Fruit fly (Drosophila melanogaster) whole organism, embryonic: ENCODE data around the gene Liprin-alpha.

Experiments used
- Atf3 ChIP-seq: fragments of 200-800 bp; sonication (Bioruptor generic); optimal IDR thresholded peaks from 3 replicates; lab custom pipeline; 2016; ENCODE audit warnings: missing biosample characterization, missing genetic modification characterization
- Bteb2 ChIP-seq: fragments of 200-800 bp; sonication (Bioruptor generic); optimal IDR thresholded peaks from 2 replicates; lab custom pipeline; 2016; ENCODE audit warnings: missing biosample characterization, missing genetic modification characterization
- CG10543 ChIP-seq: fragments of 200-800 bp; sonication (Bioruptor generic); optimal IDR thresholded peaks from 3 replicates; lab custom pipeline; 2017; ENCODE audit warnings: missing biosample characterization, mild to moderate bottlenecking, missing genetic modification characterization, moderate library complexity
- CG11696 ChIP-seq: fragments of 200-800 bp; sonication (Bioruptor generic); IDR thresholded peaks from 2 replicates; pipeline ENCODE4 v1.3.6; 2022; ENCODE audit warnings: missing biosample characterization, missing genetic modification characterization
- CG12769 ChIP-seq: fragments of 200-800 bp; sonication (Bioruptor generic); optimal IDR thresholded peaks from 2 replicates; lab custom pipeline; 2019; ENCODE audit warnings: missing biosample characterization, mild to moderate bottlenecking, missing genetic modification characterization, moderate library complexity
- CG13287 ChIP-seq: fragments of 200-800 bp; sonication (Bioruptor generic); IDR thresholded peaks from 2 replicates; pipeline ENCODE4 v1.3.6; 2022; ENCODE audit warnings: missing biosample characterization, missing genetic modification characterization; ENCODE audit not compliant: partially characterized antibody
- CG14014 ChIP-seq: fragments of 200-800 bp; sonication (Bioruptor generic); IDR thresholded peaks from 2 replicates; pipeline ENCODE4 v1.3.6; 2022; ENCODE audit warnings: missing biosample characterization, missing genetic modification characterization
- CG15514 ChIP-seq: fragments of 200-800 bp; sonication (Bioruptor generic); optimal IDR thresholded peaks from 3 replicates; lab custom pipeline; 2017; ENCODE audit warnings: missing biosample characterization, missing genetic modification characterization, mild to moderate bottlenecking, moderate library complexity, missing genetic modification reagents
- CG1603 ChIP-seq: fragments of 200-800 bp; sonication (Bioruptor generic); optimal IDR thresholded peaks from 2 replicates; lab custom pipeline; 2019; ENCODE audit warnings: missing biosample characterization, mild to moderate bottlenecking, missing genetic modification characterization, moderate library complexity
- CG17912 ChIP-seq: fragments of 200-800 bp; sonication (Bioruptor generic); optimal IDR thresholded peaks from 2 replicates; lab custom pipeline; 2018; ENCODE audit warnings: missing biosample characterization, mild to moderate bottlenecking, missing genetic modification characterization
- CG30403 ChIP-seq: fragments of 200-800 bp; sonication (Bioruptor generic); optimal IDR thresholded peaks from 3 replicates; lab custom pipeline; 2016; ENCODE audit warnings: missing biosample characterization, missing genetic modification characterization
- CG5953 ChIP-seq: fragments of 200-800 bp; sonication (Bioruptor generic); IDR thresholded peaks from 2 replicates; pipeline ENCODE4 v1.3.6; 2022; ENCODE audit warnings: missing biosample characterization, missing genetic modification characterization
- CG6791 ChIP-seq: fragments of 200-800 bp; sonication (Bioruptor generic); IDR thresholded peaks from 3 replicates; pipeline ENCODE4 v1.3.6; 2022; ENCODE audit warnings: missing biosample characterization, missing genetic modification characterization; ENCODE audit not compliant: partially characterized antibody
- CG9932 ChIP-seq: fragments of 200-800 bp; sonication (Bioruptor generic); IDR thresholded peaks from 2 replicates; pipeline ENCODE4 v1.3.6; 2022; ENCODE audit warnings: missing biosample characterization, missing genetic modification characterization
- CHES-1-like ChIP-seq: fragments of 200-800 bp; sonication (Bioruptor generic); optimal IDR thresholded peaks from 2 replicates; lab custom pipeline; 2016; ENCODE audit warnings: missing biosample characterization, missing genetic modification characterization
- Dip2 ChIP-seq: fragments of 200-800 bp; sonication (Bioruptor generic); IDR thresholded peaks from 2 replicates; pipeline ENCODE4 v1.3.6; 2022; ENCODE audit warnings: missing biosample characterization, missing genetic modification characterization
- Drgx ChIP-seq: fragments of 200-800 bp; sonication (Bioruptor generic); IDR thresholded peaks from 2 replicates; pipeline ENCODE4 v1.3.6; 2022; ENCODE audit warnings: missing biosample characterization, missing genetic modification characterization
- Hr39 ChIP-seq: fragments of >200 bp; optimal IDR thresholded peaks from 2 replicates; lab custom pipeline; 2017
- Lhr ChIP-seq: fragments of 200-800 bp; sonication (Bioruptor generic); optimal IDR thresholded peaks from 3 replicates; lab custom pipeline; 2017; ENCODE audit warnings: mild to moderate bottlenecking, missing biosample characterization, missing genetic modification reagents, missing genetic modification characterization
- Neu2 ChIP-seq: fragments of 200-800 bp; sonication (Bioruptor generic); optimal IDR thresholded peaks from 3 replicates; lab custom pipeline; 2016; ENCODE audit warnings: missing biosample characterization, missing genetic modification characterization, borderline replicate concordance
- PHDP ChIP-seq: fragments of 200-800 bp; sonication (Bioruptor generic); optimal IDR thresholded peaks from 3 replicates; lab custom pipeline; 2018; ENCODE audit warnings: missing biosample characterization, mild to moderate bottlenecking, missing genetic modification characterization, moderate library complexity
- Rfx ChIP-seq: fragments of 200-800 bp; sonication (Bioruptor generic); IDR thresholded peaks from 2 replicates; pipeline ENCODE4 v1.3.6; 2022; ENCODE audit warnings: missing biosample characterization, missing genetic modification characterization
- aop ChIP-seq: fragments of 200-800 bp; sonication (Bioruptor generic); IDR thresholded peaks from 2 replicates; pipeline ENCODE4 v1.3.6; 2022; ENCODE audit warnings: missing biosample characterization, missing genetic modification characterization
- bab2 ChIP-seq: fragments of 200-800 bp; sonication (Bioruptor generic); optimal IDR thresholded peaks from 2 replicates; lab custom pipeline; 2016; ENCODE audit warnings: missing biosample characterization, missing genetic modification characterization
- btn ChIP-seq: fragments of 200-800 bp; sonication (Bioruptor generic); optimal IDR thresholded peaks from 2 replicates; lab custom pipeline; 2016; ENCODE audit warnings: missing biosample characterization, missing genetic modification characterization
- caup ChIP-seq: fragments of 200-800 bp; sonication (Bioruptor generic); optimal IDR thresholded peaks from 3 replicates; lab custom pipeline; 2017; ENCODE audit warnings: missing biosample characterization, mild to moderate bottlenecking, missing genetic modification characterization, moderate library complexity; ENCODE audit not compliant: severe bottlenecking
- ci ChIP-seq: fragments of 200-800 bp; sonication (Bioruptor generic); IDR thresholded peaks from 3 replicates; pipeline ENCODE4 v1.3.6; 2022; ENCODE audit warnings: missing biosample characterization, missing genetic modification characterization
- crol ChIP-seq: fragments of 200-800 bp; sonication (Bioruptor generic); IDR thresholded peaks from 2 replicates; pipeline ENCODE4 v1.3.6; 2022; ENCODE audit warnings: missing biosample characterization, missing genetic modification characterization
- crp ChIP-seq, 2 experiments: fragments of 200-800 bp; sonication (Bioruptor generic); optimal IDR thresholded peaks; 2 replicates in 1 of 2; 3 replicates in 1 of 2; lab custom pipeline; 2017; ENCODE audit warnings: missing biosample characterization in 2 of 2, missing genetic modification characterization in 2 of 2, mild to moderate bottlenecking in 1 of 2, moderate library complexity in 1 of 2
- dmrt11E ChIP-seq: fragments of 200-800 bp; sonication (Bioruptor generic); optimal IDR thresholded peaks from 3 replicates; lab custom pipeline; 2018; ENCODE audit warnings: missing biosample characterization, mild to moderate bottlenecking, missing genetic modification characterization, moderate library complexity
- dpn ChIP-seq, 2 experiments: fragments of 200-800 bp; sonication (Bioruptor generic); optimal IDR thresholded peaks; 3 replicates each; lab custom pipeline; 2016; ENCODE audit warnings: missing biosample characterization in 2 of 2, missing genetic modification characterization in 2 of 2
- ftz-f1 ChIP-seq: fragments of 200-800 bp; sonication (Bioruptor generic); optimal IDR thresholded peaks from 2 replicates; lab custom pipeline; 2016; ENCODE audit warnings: missing biosample characterization, missing genetic modification characterization
- lov ChIP-seq, 2 experiments: fragments of 200-800 bp in 1 of 2; fragments of >200 bp in 1 of 2; sonication (Bioruptor generic) in 1 of 2; IDR thresholded peaks in 1 of 2; optimal IDR thresholded peaks in 1 of 2; 2 replicates in 1 of 2; 3 replicates in 1 of 2; pipeline versions ENCODE4 v1.3.6 to Lab custom; 2017 to 2022; ENCODE audit warnings: missing biosample characterization in 1 of 2, missing genetic modification characterization in 1 of 2
- nerfin-2 ChIP-seq: fragments of 200-800 bp; sonication (Bioruptor generic); IDR thresholded peaks from 2 replicates; pipeline ENCODE4 v1.3.6; 2022; ENCODE audit warnings: missing biosample characterization, missing genetic modification characterization; ENCODE audit not compliant: partially characterized antibody
- odd ChIP-seq: fragments of 200-800 bp; sonication (Bioruptor generic); optimal IDR thresholded peaks from 2 replicates; lab custom pipeline; 2017; ENCODE audit warnings: missing biosample characterization, mild to moderate bottlenecking, missing genetic modification characterization
- org-1 ChIP-seq: fragments of 200-800 bp; sonication (Bioruptor generic); optimal IDR thresholded peaks from 2 replicates; lab custom pipeline; 2017; ENCODE audit warnings: missing biosample characterization, missing genetic modification characterization
- run ChIP-seq: fragments of 200-800 bp; sonication (Bioruptor generic); optimal IDR thresholded peaks from 3 replicates; lab custom pipeline; 2018; ENCODE audit warnings: missing biosample characterization, mild to moderate bottlenecking, missing genetic modification characterization
- sd ChIP-seq: fragments of 200-800 bp; sonication (Bioruptor generic); optimal IDR thresholded peaks from 3 replicates; lab custom pipeline; 2018; ENCODE audit warnings: missing biosample characterization, mild to moderate bottlenecking, missing genetic modification characterization, moderate library complexity
- sna ChIP-seq: fragments of 200-800 bp; sonication (Bioruptor generic); IDR thresholded peaks from 2 replicates; pipeline ENCODE4 v1.3.6; 2022; ENCODE audit warnings: missing biosample characterization, missing genetic modification characterization; ENCODE audit not compliant: partially characterized antibody
- so ChIP-seq: fragments of 200-800 bp; sonication (Bioruptor generic); IDR thresholded peaks from 3 replicates; pipeline ENCODE4 v1.3.6; 2022; ENCODE audit warnings: missing biosample characterization, missing genetic modification characterization
- sr ChIP-seq: fragments of 200-800 bp; sonication (Bioruptor generic); IDR thresholded peaks from 3 replicates; pipeline ENCODE4 v1.3.6; 2022; ENCODE audit warnings: missing biosample characterization, missing genetic modification characterization
- toy ChIP-seq: fragments of 200-800 bp; sonication (Bioruptor generic); IDR thresholded peaks from 2 replicates; pipeline ENCODE4 v1.3.6; 2022; ENCODE audit warnings: missing biosample characterization, missing genetic modification characterization
- unc-4 ChIP-seq: fragments of 200-800 bp; sonication (Bioruptor generic); IDR thresholded peaks from 2 replicates; pipeline ENCODE4 v1.3.6; 2022; ENCODE audit warnings: missing biosample characterization, missing genetic modification characterization; ENCODE audit not compliant: partially characterized antibody
- usp ChIP-seq: fragments of >200 bp; optimal IDR thresholded peaks from 2 replicates; lab custom pipeline; 2017; ENCODE audit warnings: missing biosample characterization, missing genetic modification characterization
- vfl ChIP-seq: fragments of 200-800 bp; sonication (Bioruptor generic); optimal IDR thresholded peaks from 2 replicates; lab custom pipeline; 2016; ENCODE audit warnings: missing biosample characterization, missing genetic modification characterization
- zen ChIP-seq: fragments of 200-800 bp; sonication (Bioruptor generic); optimal IDR thresholded peaks from 3 replicates; lab custom pipeline; 2018; ENCODE audit warnings: missing biosample characterization, mild to moderate bottlenecking, missing genetic modification characterization, moderate library complexity

Gene Liprin-alpha

DNA sequence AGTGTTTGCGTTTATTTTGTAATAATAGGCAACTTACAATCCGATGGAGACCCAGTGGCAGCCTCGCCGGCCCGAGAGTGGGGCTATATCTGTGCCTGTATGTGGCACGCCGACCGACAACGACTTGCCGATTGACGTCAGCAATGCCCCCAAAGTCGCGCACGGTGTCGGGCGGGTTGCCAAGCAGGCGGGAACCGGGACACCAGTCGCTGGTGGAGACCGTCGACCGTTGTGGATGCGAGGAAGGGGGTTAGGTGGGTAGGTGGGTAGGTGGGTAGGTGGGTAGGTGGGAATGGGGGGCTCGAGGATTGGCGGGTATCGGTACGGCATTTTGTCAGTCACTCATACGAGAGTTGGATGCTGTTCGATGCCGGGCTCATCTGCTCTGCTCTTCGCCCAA is 27.3 kb downstream of the Liprin-alpha start (continued):
- TF ChIP-seq ci (no peak), sr (GFP tag; lab: Robert Waterston, UW) (peak; percentile 83), btn (no peak), zen (no peak), Rfx (GFP tag; lab: Robert Waterston, UW) (peak; percentile 51), CHES-1-like (GFP tag; lab: Kevin White, UChicago) (no peak), toy (GFP tag; lab: Robert Waterston, UW) (no peak), Drgx (GFP tag; lab: Robert Waterston, UW) (0 out of 2 replicates have a peak, but pooled peaks have one; percentile 15), so (GFP tag; lab: Robert Waterston, UW) (no peak), CG9932 (GFP tag; lab: Robert Waterston, UW) (peak; percentile 30; the same call in 1 of the 2 replicates), caup (GFP tag; lab: Kevin White, UChicago) (no peak), bab2 (GFP tag; lab: Kevin White, UChicago) (no peak), odd (GFP tag; lab: Kevin White, UChicago) (no peak), Lhr (GFP tag; lab: Kevin White, UChicago) (no peak), CG5953 (no peak), PHDP (no peak), run (no peak), CG17912 (GFP tag; lab: Kevin White, UChicago) (no peak)

DNA sequence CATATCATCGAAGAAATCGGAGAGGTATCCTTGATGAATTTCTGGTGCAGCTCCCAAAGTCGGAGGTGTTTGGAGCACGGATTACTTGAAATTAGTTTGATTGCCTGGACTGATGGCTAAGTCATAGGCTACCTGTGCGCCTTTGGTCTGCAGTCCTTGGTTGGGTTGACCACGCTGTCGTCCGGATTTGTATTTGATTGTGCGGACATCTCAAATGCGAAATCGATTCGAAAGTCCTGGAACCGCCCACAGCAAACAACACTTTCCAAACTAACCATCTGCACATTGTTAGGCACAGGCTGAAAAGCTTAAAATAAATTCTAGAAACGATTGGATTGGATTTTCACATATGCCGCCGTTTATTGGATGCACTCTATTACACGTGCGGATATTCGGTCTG is 35.8 kb downstream of the Liprin-alpha start, which contains the start of gene CG11322:
Gene CG11322, minus strand, starts transcription at position 101 of the 400 bp plus-strand sequence.
- no peak for TF ChIP-seq Dip2 (GFP tag; lab: Robert Waterston, UW)
- no peak for TF ChIP-seq Atf3
- TF ChIP-seq CG30403 (GFP tag; lab: Kevin White, UChicago): no peak

DNA sequence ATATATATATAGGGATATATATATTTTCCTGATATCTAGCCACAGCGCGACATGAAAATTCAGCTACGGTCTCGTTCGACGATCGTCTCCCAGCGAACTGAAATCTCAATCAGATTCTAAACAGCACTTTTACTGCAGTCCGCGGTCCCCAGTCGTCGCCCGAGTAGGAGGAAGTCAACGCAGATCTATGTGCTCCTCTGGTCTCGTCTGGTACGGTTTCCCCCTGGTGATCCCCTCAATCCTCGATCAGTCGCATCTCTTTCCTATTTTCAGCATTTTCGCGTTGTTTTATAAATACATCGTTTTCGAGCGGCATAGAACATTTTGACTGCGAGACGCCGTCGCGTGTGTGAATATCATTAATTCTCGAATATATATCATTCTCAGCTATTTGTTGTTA is 49.0 kb downstream of the Liprin-alpha start, which contains the start of gene LUBEL:
Gene LUBEL, minus strand, starts transcription at position 101 of the 400 bp plus-strand sequence.
- TF ChIP-seq vfl (GFP tag; lab: Kevin White, UChicago) (no peak), CG10543 (GFP tag; lab: Kevin White, UChicago) (peak; percentile 29), CG12769 (peak; percentile 86), aop (GFP tag; lab: Robert Waterston, UW) (no peak), sd (tag; lab: Kevin White, UChicago) (peak; percentile 21), Bteb2 (no peak), crol (peak; percentile 36; the same call in 1 of the 2 replicates), dmrt11E (tag; lab: Kevin White, UChicago) (no peak)

DNA sequence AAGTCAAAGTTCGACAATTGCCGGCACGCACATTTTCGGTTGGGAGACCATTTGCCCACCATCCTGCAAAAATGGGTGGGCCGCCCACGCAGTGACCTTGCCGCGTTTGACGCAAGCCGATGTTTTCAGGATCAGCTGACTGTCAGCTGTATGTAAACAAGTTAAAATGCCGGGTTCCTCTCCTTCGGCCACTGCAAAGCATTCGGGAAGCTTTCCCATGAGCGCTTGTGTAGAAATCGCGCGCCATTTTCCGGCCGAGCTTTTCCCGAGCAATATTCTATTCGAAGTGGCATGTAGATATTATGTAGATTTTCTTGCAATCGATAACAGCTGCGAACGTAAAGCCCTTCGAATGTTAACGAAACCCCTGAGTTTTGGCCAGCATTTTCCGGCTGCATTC is 49.9 kb downstream of the Liprin-alpha start, which contains the start of gene CG17378:
Gene CG17378, plus strand, starts transcription at position 397 of the 400 bp plus-strand sequence.
- TF ChIP-seq lov (optimal IDR thresholded peaks at IDR 0.05; lab: Kevin White, UChicago): no peak
- TF ChIP-seq lov (GFP tag; IDR thresholded peaks at IDR 0.05; lab: Robert Waterston, UW): no peak
- TF ChIP-seq Neu2: no peak
- no peak for TF ChIP-seq nerfin-2 (GFP tag; lab: Robert Waterston, UW)
- TF ChIP-seq dpn (GFP tag; optimal IDR thresholded peaks at IDR 0.05; lab: Kevin White, UChicago): no peak
- TF ChIP-seq Hr39 (lab: Kevin White, UChicago): no peak
- TF ChIP-seq odd (GFP tag; lab: Kevin White, UChicago): no peak
- peak; percentile 20 for TF ChIP-seq CG15514 (GFP tag; lab: Kevin White, UChicago)
- peak; percentile 55 for TF ChIP-seq ftz-f1 (GFP tag; lab: Kevin White, UChicago)
- peak; percentile 42; the same call in 1 of the 2 replicates for TF ChIP-seq unc-4 (GFP tag; lab: Robert Waterston, UW)
- TF ChIP-seq CG13287: peak; percentile 47
- TF ChIP-seq CG11696 (GFP tag; lab: Robert Waterston, UW): no peak
- no peak for TF ChIP-seq CG6791 (GFP tag; lab: Robert Waterston, UW)
- 0 out of 3 replicates have a peak, but pooled peaks have one; percentile 16 for TF ChIP-seq ci
- TF ChIP-seq crp (GFP tag; optimal IDR thresholded peaks at IDR 0.05; lab: Kevin White, UChicago): peak in 1 of 2 experiments; percentile 76
- 0 out of 2 replicates have a peak, but pooled peaks have one; percentile 28 for TF ChIP-seq sna
- TF ChIP-seq usp (GFP tag; lab: Kevin White, UChicago): no peak
- no peak for TF ChIP-seq CG14014 (GFP tag; lab: Robert Waterston, UW)
- TF ChIP-seq org-1: no peak
- TF ChIP-seq CG1603: no peak
